Worm (Caenorhabditis elegans): ENCODE measurements around the gene irld-33.

irld-33 gene

ce11 chrII:1744183-1744582 is 5.3 kb downstream of the irld-33 start, which contains the start of gene clec-19:
TSS of gene clec-19 (plus strand) at chrII:1744483.
- TF ChIP-seq snpc-4 (tag; optimal IDR thresholded peaks at IDR 0.05), result no peak
- TF ChIP-seq nhr-76 (tag; optimal IDR thresholded peaks at IDR 0.05), result no peak
- TF ChIP-seq zag-1 (tag; optimal IDR thresholded peaks at IDR 0.05), result no peak
- no peak for TF ChIP-seq irx-1 (tag; optimal IDR thresholded peaks at IDR 0.05)
- TF ChIP-seq aha-1 (tag; optimal IDR thresholded peaks at IDR 0.05), result no peak
- TF ChIP-seq dpl-1 (GFP tag; optimal IDR thresholded peaks at IDR 0.05), result no peak

- TF ChIP-seq aha-1 (tag; optimal IDR thresholded peaks at IDR 0.05) (no peak), dpl-1 (GFP tag; optimal IDR thresholded peaks at IDR 0.05) (no peak)
These were observed 11.6 kb downstream of the irld-33 start, which contains the start of the genes F36H5.13 and F36H5.8 for ce11 chrII:1750413-1750812. TSS of gene F36H5.13 (minus strand) at chrII:1750513. TSS of gene F36H5.8 (minus strand) at chrII:1750686.

- TF ChIP-seq tlp-1 (tag; optimal IDR thresholded peaks at IDR 0.05), result no peak
- no peak for TF ChIP-seq efl-1 (optimal IDR thresholded peaks at IDR 0.05)
- no peak for TF ChIP-seq efl-1 (GFP tag; optimal IDR thresholded peaks at IDR 0.05 in 1 of 2)
- no peak for TF ChIP-seq tbx-2 (tag; optimal IDR thresholded peaks at IDR 0.05)
- TF ChIP-seq egl-13 (tag; optimal IDR thresholded peaks at IDR 0.05), result no peak
- no peak for TF ChIP-seq lin-15B (tag; optimal IDR thresholded peaks at IDR 0.05)
- TF ChIP-seq lin-39 (tag; optimal IDR thresholded peaks at IDR 0.05), result no peak
- no peak for TF ChIP-seq snu-23 (GFP tag; optimal IDR thresholded peaks at IDR 0.05)
- no peak for TF ChIP-seq efl-3 (GFP tag; optimal IDR thresholded peaks at IDR 0.05)
- TF ChIP-seq lin-14 (GFP tag; optimal IDR thresholded peaks at IDR 0.05), result no peak
- TF ChIP-seq nhr-11 (tag; optimal IDR thresholded peaks at IDR 0.05), result no peak
- no peak for TF ChIP-seq rnt-1 (tag; optimal IDR thresholded peaks at IDR 0.05)
These were observed 14.1 kb downstream of the irld-33 start, which contains the start of gene F36H5.9 for ce11 chrII:1752990-1753389. TSS of gene F36H5.9 (minus strand) at chrII:1753090.

- TF ChIP-seq nhr-77 (tag; optimal IDR thresholded peaks at IDR 0.05) (no peak), elt-3 (tag; optimal IDR thresholded peaks at IDR 0.05) (no peak), irx-1 (tag; optimal IDR thresholded peaks at IDR 0.05) (no peak), unc-98 (GFP tag; IDR thresholded peaks at IDR 0.05) (no peak), nhr-19 (GFP tag; conservative IDR thresholded peaks at IDR 0.05) (no peak), fkh-10 (GFP tag; optimal IDR thresholded peaks at IDR 0.05) (no peak), unc-62 (GFP tag; optimal IDR thresholded peaks at IDR 0.05) (no peak), lin-13 (GFP tag; optimal IDR thresholded peaks at IDR 0.05) (no peak), dsc-1 (tag; optimal IDR thresholded peaks at IDR 0.05) (no peak), mdl-1 (tag; optimal IDR thresholded peaks at IDR 0.05) (no peak), zip-4 (GFP tag; optimal IDR thresholded peaks at IDR 0.05) (no peak), C16A3.4 (tag; optimal IDR thresholded peaks at IDR 0.05) (no peak), lin-35 (GFP tag; optimal IDR thresholded peaks at IDR 0.05) (no peak), nhr-76 (tag; optimal IDR thresholded peaks at IDR 0.05) (no peak), nhr-237 (tag; optimal IDR thresholded peaks at IDR 0.05) (no peak)
These were observed 17.2 kb downstream of the irld-33 start, which contains the start of gene F36H5.17 for ce11 chrII:1756072-1756471. TSS of gene F36H5.17 (minus strand) at chrII:1756172.

ce11 chrII:1756582-1756981 is 17.7 kb downstream of the irld-33 start, which contains the start of gene fbxb-53:
TSS of gene fbxb-53 (plus strand) at chrII:1756882.
- TF ChIP-seq pag-3 (tag; optimal IDR thresholded peaks at IDR 0.05; ENCODE audit: borderline replicate concordance, insufficient read depth) (no peak), irx-1 (tag; optimal IDR thresholded peaks at IDR 0.05) (no peak), lsy-2 (tag; optimal IDR thresholded peaks at IDR 0.05) (no peak), efl-3 (GFP tag; optimal IDR thresholded peaks at IDR 0.05) (no peak), aha-1 (tag; optimal IDR thresholded peaks at IDR 0.05) (no peak), ztf-4 (tag; optimal IDR thresholded peaks at IDR 0.05) (no peak), lir-3 (tag; optimal IDR thresholded peaks at IDR 0.05; ENCODE audit: poor library complexity) (no peak), ceh-63 (GFP tag; optimal IDR thresholded peaks at IDR 0.05) (no peak), unc-98 (GFP tag; IDR thresholded peaks at IDR 0.05) (no peak), nhr-19 (GFP tag; conservative IDR thresholded peaks at IDR 0.05) (no peak), lin-15B (tag; optimal IDR thresholded peaks at IDR 0.05) (no peak), jun-1 (tag; optimal IDR thresholded peaks at IDR 0.05) (no peak)
